Worm (Caenorhabditis elegans) whole organism, L3 larva: ENCODE data around the gene Y69E1A.3.

ENCODE experiments used
- R02D3.7 ChIP-seq: fragments of 150-350 bp; optimal IDR thresholded peaks from 2 replicates; lab custom pipeline; 2014; ENCODE audit warnings: missing biosample characterization, missing genetic modification characterization
- ZK546.5 ChIP-seq: sonication (generic microtip); optimal IDR thresholded peaks from 2 replicates; lab custom pipeline; 2017; ENCODE audit warnings: missing biosample characterization, missing genetic modification characterization
- aly-2 ChIP-seq: fragments of 150-350 bp; optimal IDR thresholded peaks from 2 replicates; lab custom pipeline; 2014; ENCODE audit warnings: missing biosample characterization, missing genetic modification characterization
- ama-1 ChIP-seq: fragments of 150-350 bp; optimal IDR thresholded peaks from 2 replicates; lab custom pipeline; 2018
- ceh-16 ChIP-seq: sonication (generic microtip); optimal IDR thresholded peaks from 2 replicates; lab custom pipeline; 2017; ENCODE audit warnings: missing biosample characterization, missing genetic modification characterization
- ceh-28 ChIP-seq: fragments of 150-350 bp; optimal IDR thresholded peaks from 2 replicates; lab custom pipeline; 2014; ENCODE audit warnings: missing biosample characterization, missing genetic modification reagents, missing genetic modification characterization
- ceh-82 ChIP-seq: fragments of 150-350 bp; optimal IDR thresholded peaks from 2 replicates; lab custom pipeline; 2014; ENCODE audit warnings: missing biosample characterization, missing genetic modification characterization
- ceh-9 ChIP-seq: sonication (generic microtip); optimal IDR thresholded peaks from 2 replicates; lab custom pipeline; 2018; ENCODE audit warnings: missing biosample characterization, missing genetic modification characterization
- daf-12 ChIP-seq: fragments of 150-350 bp; optimal IDR thresholded peaks from 2 replicates; lab custom pipeline; 2014; ENCODE audit warnings: missing biosample characterization, missing genetic modification reagents, missing genetic modification characterization
- egl-27 ChIP-seq: sonication (generic microtip); optimal IDR thresholded peaks from 4 replicates; lab custom pipeline; 2017; ENCODE audit warnings: missing biosample characterization, missing genetic modification reagents, missing genetic modification characterization
- egl-5 ChIP-seq: fragments of 150-350 bp; optimal IDR thresholded peaks from 2 replicates; lab custom pipeline; 2017; ENCODE audit warnings: missing biosample characterization, missing genetic modification reagents, missing genetic modification characterization, inconsistent platforms
- elt-1 ChIP-seq: fragments of 150-350 bp; optimal IDR thresholded peaks from 2 replicates; lab custom pipeline; 2014; ENCODE audit warnings: missing biosample characterization, missing genetic modification characterization
- elt-2 ChIP-seq: sonication (generic microtip); optimal IDR thresholded peaks from 2 replicates; lab custom pipeline; 2016; ENCODE audit warnings: missing genetic modification reagents, mild to moderate bottlenecking, missing genetic modification characterization, missing compliant biosample characterization
- elt-3 ChIP-seq, 3 experiments: fragments of 150-350 bp in 1 of 3; sonication (generic microtip) in 2 of 3; optimal IDR thresholded peaks; 2 replicates in 2 of 3; 4 replicates in 1 of 3; lab custom pipeline; 2014 to 2017; ENCODE audit warnings: missing biosample characterization in 3 of 3, missing genetic modification characterization in 3 of 3
- eor-1 ChIP-seq, 2 experiments: fragments of 150-350 bp; optimal IDR thresholded peaks; 2 replicates each; lab custom pipeline; 2014 to 2018; ENCODE audit warnings: missing biosample characterization in 2 of 2, missing genetic modification characterization in 2 of 2
- fkh-10 ChIP-seq: sonication (generic microtip); optimal IDR thresholded peaks from 2 replicates; lab custom pipeline; 2017; ENCODE audit warnings: missing biosample characterization, missing genetic modification reagents, missing genetic modification characterization
- fkh-2 ChIP-seq: fragments of 150-350 bp; optimal IDR thresholded peaks from 2 replicates; lab custom pipeline; 2014; ENCODE audit warnings: missing biosample characterization, missing genetic modification reagents, missing genetic modification characterization
- fos-1 ChIP-seq: fragments of 150-350 bp; optimal IDR thresholded peaks from 2 replicates; lab custom pipeline; 2014; ENCODE audit warnings: missing biosample characterization, missing genetic modification characterization
- hmg-11 ChIP-seq: sonication (generic microtip); optimal IDR thresholded peaks from 2 replicates; lab custom pipeline; 2016; ENCODE audit warnings: missing genetic modification characterization, missing compliant biosample characterization
- jun-1 ChIP-seq: fragments of 150-350 bp; optimal IDR thresholded peaks from 2 replicates; lab custom pipeline; 2014; ENCODE audit warnings: missing biosample characterization, missing genetic modification reagents, missing genetic modification characterization
- lin-15B ChIP-seq: fragments of 150-350 bp; optimal IDR thresholded peaks from 2 replicates; lab custom pipeline; 2014; ENCODE audit warnings: missing biosample characterization, missing genetic modification characterization
- lin-39 ChIP-seq: fragments of 150-350 bp; optimal IDR thresholded peaks from 2 replicates; lab custom pipeline; 2018; ENCODE audit warnings: missing biosample characterization, missing genetic modification reagents, missing genetic modification characterization
- lsy-12 ChIP-seq: sonication (generic microtip); optimal IDR thresholded peaks from 2 replicates; lab custom pipeline; 2016; ENCODE audit warnings: mild to moderate bottlenecking, missing genetic modification characterization, missing compliant biosample characterization
- mdl-1 ChIP-seq: fragments of 150-350 bp; optimal IDR thresholded peaks from 2 replicates; lab custom pipeline; 2014; ENCODE audit warnings: missing biosample characterization, missing genetic modification characterization
- mml-1 ChIP-seq: fragments of 150-350 bp; sonication (generic microtip); optimal IDR thresholded peaks from 3 replicates; lab custom pipeline; 2014; ENCODE audit warnings: missing biosample characterization, missing genetic modification characterization
- nfya-1 ChIP-seq: sonication (generic microtip); optimal IDR thresholded peaks from 2 replicates; lab custom pipeline; 2017; ENCODE audit warnings: missing genetic modification characterization, mild to moderate bottlenecking, missing compliant biosample characterization, antibody characterized with exemption, moderate library complexity; ENCODE audit not compliant: insufficient read depth
- nhr-11 ChIP-seq: fragments of 150-350 bp; optimal IDR thresholded peaks from 2 replicates; lab custom pipeline; 2014; ENCODE audit warnings: missing biosample characterization, missing genetic modification characterization
- nhr-12 ChIP-seq: fragments of 150-350 bp; optimal IDR thresholded peaks from 2 replicates; lab custom pipeline; 2014; ENCODE audit warnings: missing biosample characterization, missing genetic modification characterization
- nhr-23 ChIP-seq: fragments of 150-350 bp; optimal IDR thresholded peaks from 2 replicates; lab custom pipeline; 2014; ENCODE audit warnings: missing biosample characterization, missing genetic modification reagents, missing genetic modification characterization
- nhr-237 ChIP-seq: fragments of 150-350 bp; optimal IDR thresholded peaks from 2 replicates; lab custom pipeline; 2014; ENCODE audit warnings: missing biosample characterization, missing genetic modification characterization
- nhr-25 ChIP-seq: sonication (generic microtip); optimal IDR thresholded peaks from 2 replicates; lab custom pipeline; 2017; ENCODE audit warnings: missing biosample characterization, missing genetic modification characterization
- nhr-28 ChIP-seq: fragments of 150-350 bp; optimal IDR thresholded peaks from 2 replicates; lab custom pipeline; 2014; ENCODE audit warnings: missing biosample characterization, missing genetic modification characterization
- nhr-43 ChIP-seq: sonication (generic microtip); optimal IDR thresholded peaks from 2 replicates; lab custom pipeline; 2016; ENCODE audit warnings: mild to moderate bottlenecking, missing genetic modification characterization, missing compliant biosample characterization; ENCODE audit not compliant: poor library complexity, severe bottlenecking
- nhr-67 ChIP-seq: fragments of 150-350 bp; optimal IDR thresholded peaks from 2 replicates; lab custom pipeline; 2014; ENCODE audit warnings: missing biosample characterization, missing genetic modification characterization
- nhr-76 ChIP-seq: fragments of 150-350 bp; sonication (generic microtip); optimal IDR thresholded peaks from 5 replicates; lab custom pipeline; 2014; ENCODE audit warnings: missing biosample characterization, missing genetic modification characterization
- nhr-77 ChIP-seq: fragments of 150-350 bp; optimal IDR thresholded peaks from 2 replicates; lab custom pipeline; 2014; ENCODE audit warnings: missing biosample characterization, missing genetic modification characterization
- pha-4 ChIP-seq: fragments of 150-350 bp; optimal IDR thresholded peaks from 2 replicates; lab custom pipeline; 2014; ENCODE audit warnings: missing biosample characterization, missing genetic modification reagents, missing genetic modification characterization
- pqm-1 ChIP-seq: fragments of 150-350 bp; optimal IDR thresholded peaks from 2 replicates; lab custom pipeline; 2017; ENCODE audit warnings: missing biosample characterization, missing genetic modification characterization, inconsistent platforms
- sea-2 ChIP-seq: fragments of 150-350 bp; sonication (generic microtip); optimal IDR thresholded peaks from 4 replicates; lab custom pipeline; 2014; ENCODE audit warnings: missing biosample characterization, missing genetic modification reagents, missing genetic modification characterization
- skn-1 ChIP-seq: fragments of 150-350 bp; optimal IDR thresholded peaks from 2 replicates; lab custom pipeline; 2014; ENCODE audit warnings: missing biosample characterization, missing genetic modification characterization
- snpc-4 ChIP-seq: fragments of 150-350 bp; optimal IDR thresholded peaks from 2 replicates; lab custom pipeline; 2014; ENCODE audit warnings: missing biosample characterization, missing genetic modification characterization
- tbx-2 ChIP-seq: sonication (generic microtip); optimal IDR thresholded peaks from 2 replicates; lab custom pipeline; 2016; ENCODE audit warnings: mild to moderate bottlenecking, missing genetic modification characterization, missing compliant biosample characterization
- unc-39 ChIP-seq: sonication (generic microtip); optimal IDR thresholded peaks from 4 replicates; lab custom pipeline; 2017; ENCODE audit warnings: missing biosample characterization, missing genetic modification characterization
- unc-62 ChIP-seq: fragments of 150-350 bp; sonication (generic microtip); optimal IDR thresholded peaks from 4 replicates; lab custom pipeline; 2014; ENCODE audit warnings: missing biosample characterization, missing genetic modification reagents, missing genetic modification characterization
- zag-1 ChIP-seq: fragments of 150-350 bp; optimal IDR thresholded peaks from 2 replicates; lab custom pipeline; 2014; ENCODE audit warnings: missing biosample characterization, missing genetic modification characterization
- ztf-11 ChIP-seq: fragments of 150-350 bp; optimal IDR thresholded peaks from 2 replicates; lab custom pipeline; 2014; ENCODE audit warnings: missing biosample characterization, missing genetic modification characterization
- ztf-4 ChIP-seq: fragments of 150-350 bp; optimal IDR thresholded peaks from 2 replicates; lab custom pipeline; 2014; ENCODE audit warnings: missing biosample characterization, missing genetic modification characterization

Gene Y69E1A.3

DNA sequence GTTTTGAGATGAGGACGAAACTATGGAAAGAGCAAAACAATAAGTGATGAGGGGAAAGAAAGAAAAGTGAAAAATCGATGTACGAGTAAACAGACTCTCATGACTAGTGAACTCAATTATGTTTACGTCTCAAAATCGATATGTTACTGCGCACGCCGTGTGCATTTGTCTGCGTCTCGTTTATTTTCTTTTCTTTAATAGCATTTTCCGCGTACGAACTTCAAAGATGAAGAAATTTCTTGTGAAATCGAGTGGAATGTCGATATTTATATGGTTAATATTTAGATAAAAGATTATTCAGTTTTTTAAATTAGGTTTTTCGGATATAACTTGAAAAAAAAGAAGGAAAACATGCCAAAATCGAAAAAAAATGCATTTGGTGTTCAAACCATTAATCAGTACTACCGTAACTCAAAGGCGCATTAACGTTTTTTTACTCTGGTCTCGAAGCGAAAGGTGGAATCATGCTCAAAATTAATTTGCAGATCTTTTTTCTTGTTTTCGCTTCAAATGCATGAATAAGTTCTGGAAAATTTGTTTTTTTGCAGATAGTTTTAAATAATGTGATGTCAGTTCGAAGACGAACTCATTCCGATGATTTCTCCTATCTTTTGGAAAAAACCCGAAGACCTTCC, 15.1 kb upstream of the Y69E1A.3 start, which contains the start of gene fic-1:
Gene fic-1 (plus strand): TSS at position 549 of the 635 bp plus-strand sequence.
- TF ChIP-seq ceh-16 = no peak
- TF ChIP-seq unc-62 = no peak
- TF ChIP-seq ceh-82 = no peak
- TF ChIP-seq nhr-23 (tag; lab: Kevin White, UChicago) = no peak
- TF ChIP-seq tbx-2 (tag; lab: Kevin White, UChicago) = no peak
- no peak for TF ChIP-seq fos-1 (tag; lab: Kevin White, UChicago)
- no peak for TF ChIP-seq unc-39 (tag; lab: Kevin White, UChicago)
- TF ChIP-seq nhr-43 (tag; lab: Kevin White, UChicago) = no peak
- TF ChIP-seq aly-2 (tag; lab: Kevin White, UChicago) = no peak
- no peak for TF ChIP-seq ZK546.5 (tag; lab: Kevin White, UChicago)
- peak; percentile 91 for TF ChIP-seq ceh-28 (tag; lab: Kevin White, UChicago)
- no peak for TF ChIP-seq daf-12 (tag; lab: Kevin White, UChicago)
- TF ChIP-seq jun-1 = no peak
- TF ChIP-seq nhr-237 = no peak
- TF ChIP-seq lin-15B (tag; lab: Kevin White, UChicago) = peak; percentile 51
- TF ChIP-seq egl-27 (tag; lab: Kevin White, UChicago) = no peak
- TF ChIP-seq sea-2 (GFP tag; lab: Kevin White, UChicago) = peak; percentile 78
- TF ChIP-seq fkh-2 (tag; lab: Kevin White, UChicago) = peak; percentile 11
- TF ChIP-seq hmg-11 = no peak
- TF ChIP-seq elt-2 (tag; lab: Kevin White, UChicago) = peak; percentile 28
- TF ChIP-seq skn-1 (tag; lab: Kevin White, UChicago) = peak; percentile 16
- peak; percentile 82 for TF ChIP-seq nfya-1
- no peak for TF ChIP-seq mml-1
- no peak for TF ChIP-seq elt-3 (tag; optimal IDR thresholded peaks at IDR 0.05; lab: Kevin White, UChicago)
- peak; percentile 94 for TF ChIP-seq fkh-10 (GFP tag; lab: Kevin White, UChicago)
- TF ChIP-seq nhr-77 = no peak
- TF ChIP-seq ama-1 = no peak
- TF ChIP-seq nhr-67 (tag; lab: Kevin White, UChicago) = no peak
- TF ChIP-seq mdl-1 (tag; lab: Kevin White, UChicago) = no peak
- no peak for TF ChIP-seq nhr-11
- TF ChIP-seq pha-4 = peak; percentile 92
- peak; percentile 15 for TF ChIP-seq R02D3.7 (tag; lab: Kevin White, UChicago)
- TF ChIP-seq lin-39 (tag; lab: Kevin White, UChicago) = no peak
- TF ChIP-seq nhr-76 (tag; lab: Kevin White, UChicago) = no peak
- TF ChIP-seq zag-1 = no peak
- peak; percentile 4 for TF ChIP-seq lsy-12 (tag; lab: Kevin White, UChicago)
- peak; percentile 34 for TF ChIP-seq pqm-1 (tag; lab: Kevin White, UChicago)
- TF ChIP-seq ceh-9 (tag; lab: Kevin White, UChicago) = no peak
- peak in 1 of 2 experiments; percentile 12 for TF ChIP-seq eor-1 (tag; optimal IDR thresholded peaks at IDR 0.05; lab: Kevin White, UChicago)
- TF ChIP-seq nhr-12 (tag; lab: Kevin White, UChicago) = no peak
- TF ChIP-seq ztf-4 (tag; lab: Kevin White, UChicago) = no peak
- no peak for TF ChIP-seq ztf-11 (tag; lab: Kevin White, UChicago)
- no peak for TF ChIP-seq nhr-25 (tag; lab: Kevin White, UChicago)
- peak; percentile 73 for TF ChIP-seq snpc-4 (tag; lab: Kevin White, UChicago)
- no peak for TF ChIP-seq elt-1
- TF ChIP-seq egl-5 = peak; percentile 60
- TF ChIP-seq nhr-28 (tag; lab: Kevin White, UChicago) = no peak
